Worm (Caenorhabditis elegans) whole organism, L4 larva: ENCODE results near the gene B0554.5.
A peak's percentile ranks its signal among the peaks of the same experiment; 100 is the strongest.

Experiments used
- arid-1 ChIP-seq: fragments of 200-800 bp; sonication (Bioruptor generic); conservative IDR thresholded peaks from 2 replicates; pipeline ENCODE4 v1.3.6; 2022; ENCODE audit warnings: missing genetic modification reagents, missing genetic modification characterization, missing compliant biosample characterization
- dpl-1 ChIP-seq: fragments of 150-350 bp; optimal IDR thresholded peaks from 2 replicates; lab custom pipeline; 2014; ENCODE audit warnings: missing biosample characterization, missing genetic modification reagents, missing genetic modification characterization
- egl-27 ChIP-seq: sonication (generic microtip); optimal IDR thresholded peaks from 3 replicates; lab custom pipeline; 2017; ENCODE audit warnings: missing biosample characterization, missing genetic modification reagents, missing genetic modification characterization
- hlh-30 ChIP-seq: sonication (generic microtip); optimal IDR thresholded peaks from 2 replicates; lab custom pipeline; 2017; ENCODE audit warnings: antibody characterized with exemption, mild to moderate bottlenecking, missing genetic modification characterization, missing compliant biosample characterization; ENCODE audit not compliant: insufficient read depth
- hmg-1.1 ChIP-seq: fragments of 200-800 bp; sonication (Bioruptor generic); IDR thresholded peaks from 2 replicates; pipeline ENCODE4 v1.3.6; 2022; ENCODE audit warnings: missing genetic modification reagents, missing genetic modification characterization, missing compliant biosample characterization
- lim-7 ChIP-seq: fragments of 200-800 bp; sonication (Bioruptor generic); IDR thresholded peaks from 2 replicates; pipeline ENCODE4 v1.3.6; 2022; ENCODE audit warnings: missing genetic modification characterization, missing compliant biosample characterization
- nhr-11 ChIP-seq: fragments of 150-350 bp; optimal IDR thresholded peaks from 2 replicates; lab custom pipeline; 2014; ENCODE audit warnings: missing biosample characterization, missing genetic modification characterization
- pha-4 ChIP-seq, 2 experiments: fragments of 150-350 bp in 1 of 2; fragments of 200-800 bp in 1 of 2; sonication (Bioruptor generic) in 1 of 2; IDR thresholded peaks in 1 of 2; optimal IDR thresholded peaks in 1 of 2; 2 replicates each; pipeline versions ENCODE4 v1.3.6 to Lab custom; 2014 to 2022; ENCODE audit warnings: missing genetic modification characterization in 2 of 2, missing genetic modification reagents in 2 of 2, missing biosample characterization in 1 of 2, missing compliant biosample characterization in 1 of 2

DNA sequence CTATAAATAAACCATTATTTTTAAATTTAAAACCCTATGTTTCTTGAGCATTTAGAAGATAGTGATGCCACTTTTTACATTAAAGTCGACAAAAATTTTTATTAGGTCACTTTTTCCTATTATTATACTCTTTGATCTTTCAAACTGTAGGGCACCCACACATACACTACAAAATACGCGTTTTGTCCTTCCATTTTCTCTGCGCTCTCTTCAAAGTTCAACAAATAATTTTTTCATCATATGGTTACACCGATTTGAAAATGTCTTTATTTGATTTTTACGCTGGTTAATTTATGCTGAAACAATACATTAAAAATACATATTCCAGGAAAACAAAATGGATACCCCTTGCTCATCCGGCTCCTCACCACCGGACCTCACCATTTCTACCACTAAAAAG is 38.0 kb downstream of the B0554.5 start, which contains the start of gene nhr-202:
- TF ChIP-seq nhr-11 (no peak), pha-4 (GFP tag; IDR thresholded peaks at IDR 0.05; lab: Robert Waterston, UW) (no peak), pha-4 (tag; optimal IDR thresholded peaks at IDR 0.05; lab: Kevin White, UChicago) (no peak), egl-27 (tag; lab: Kevin White, UChicago) (no peak), dpl-1 (GFP tag; lab: Kevin White, UChicago) (no peak), hmg-1.1 (GFP tag; lab: Robert Waterston, UW) (no peak), arid-1 (GFP tag; lab: Robert Waterston, UW) (no peak), hlh-30 (tag; lab: Kevin White, UChicago) (peak; percentile 12), lim-7 (GFP tag; lab: Robert Waterston, UW) (no peak)
